Fruit fly (Drosophila melanogaster) whole organism, embryonic: ENCODE results near the gene Ldh.

Experiments used
- Abd-B ChIP-seq: fragments of 200-800 bp; sonication (Bioruptor generic); optimal IDR thresholded peaks from 2 replicates; lab custom pipeline; 2018; ENCODE audit warnings: missing biosample characterization, mild to moderate bottlenecking, missing genetic modification characterization, moderate library complexity
- Aef1 ChIP-seq: fragments of 200-800 bp; sonication (Bioruptor generic); IDR thresholded peaks from 3 replicates; pipeline ENCODE4 v1.3.6; 2022; ENCODE audit warnings: missing biosample characterization, missing genetic modification characterization
- CG10209 ChIP-seq: fragments of 200-800 bp; sonication (Bioruptor generic); optimal IDR thresholded peaks from 3 replicates; lab custom pipeline; 2017; ENCODE audit warnings: missing biosample characterization, mild to moderate bottlenecking, missing genetic modification characterization, missing genetic modification reagents
- CG12071 ChIP-seq: fragments of 200-800 bp; sonication (Bioruptor generic); optimal IDR thresholded peaks from 3 replicates; lab custom pipeline; 2018; ENCODE audit warnings: missing biosample characterization, mild to moderate bottlenecking, missing genetic modification characterization
- CG12299 ChIP-seq: fragments of 200-800 bp; sonication (Bioruptor generic); optimal IDR thresholded peaks from 2 replicates; lab custom pipeline; 2018; ENCODE audit warnings: missing biosample characterization, mild to moderate bottlenecking, missing genetic modification characterization
- CG32772 ChIP-seq: fragments of 200-800 bp; sonication (Bioruptor generic); IDR thresholded peaks from 2 replicates; pipeline ENCODE4 v1.3.6; 2022; ENCODE audit warnings: missing biosample characterization, missing genetic modification characterization
- CG5953 ChIP-seq: fragments of 200-800 bp; sonication (Bioruptor generic); IDR thresholded peaks from 2 replicates; pipeline ENCODE4 v1.3.6; 2022; ENCODE audit warnings: missing biosample characterization, missing genetic modification characterization
- Hey ChIP-seq: fragments of 200-800 bp; sonication (Bioruptor generic); optimal IDR thresholded peaks from 3 replicates; lab custom pipeline; 2018; ENCODE audit warnings: missing biosample characterization, mild to moderate bottlenecking, missing genetic modification characterization
- bbx ChIP-seq: fragments of 200-800 bp; sonication (Bioruptor generic); IDR thresholded peaks from 2 replicates; pipeline ENCODE4 v1.3.6; 2022; ENCODE audit warnings: missing biosample characterization, missing genetic modification characterization; ENCODE audit not compliant: partially characterized antibody
- ken ChIP-seq: fragments of 200-800 bp; sonication (Bioruptor generic); IDR thresholded peaks from 3 replicates; pipeline ENCODE4 v1.3.6; 2022; ENCODE audit warnings: missing biosample characterization, missing genetic modification characterization
- sob ChIP-seq: fragments of 200-800 bp; sonication (Bioruptor generic); IDR thresholded peaks from 2 replicates; pipeline ENCODE4 v1.3.6; 2022; ENCODE audit warnings: missing biosample characterization, missing genetic modification characterization
- ssp ChIP-seq: fragments of 200-800 bp; sonication (Bioruptor generic); IDR thresholded peaks from 2 replicates; pipeline ENCODE4 v1.3.6; 2022; ENCODE audit warnings: missing biosample characterization, missing genetic modification characterization

dm6 chr3L:6262076-6262504 is 404 bp downstream of the Ldh start:
- no peak for TF ChIP-seq Abd-B (GFP tag; lab: Kevin White, UChicago)
- no peak for TF ChIP-seq CG12299 (tag; lab: Kevin White, UChicago)
- TF ChIP-seq Hey (tag; lab: Kevin White, UChicago): no peak
- TF ChIP-seq CG32772: no peak
- no peak for TF ChIP-seq CG10209 (GFP tag; lab: Kevin White, UChicago)
- no peak for TF ChIP-seq Aef1 (GFP tag; lab: Robert Waterston, UW)
- no peak for TF ChIP-seq CG5953 (GFP tag; lab: Robert Waterston, UW)
- TF ChIP-seq ssp (GFP tag; lab: Robert Waterston, UW): no peak
- TF ChIP-seq ken (GFP tag; lab: Robert Waterston, UW): no peak
- TF ChIP-seq bbx (GFP tag; lab: Robert Waterston, UW): no peak
- TF ChIP-seq sob (GFP tag; lab: Robert Waterston, UW): no peak
- no peak for TF ChIP-seq CG12071
